Worm (Caenorhabditis elegans): Measurements from ENCODE around the gene acr-18.

DNA sequence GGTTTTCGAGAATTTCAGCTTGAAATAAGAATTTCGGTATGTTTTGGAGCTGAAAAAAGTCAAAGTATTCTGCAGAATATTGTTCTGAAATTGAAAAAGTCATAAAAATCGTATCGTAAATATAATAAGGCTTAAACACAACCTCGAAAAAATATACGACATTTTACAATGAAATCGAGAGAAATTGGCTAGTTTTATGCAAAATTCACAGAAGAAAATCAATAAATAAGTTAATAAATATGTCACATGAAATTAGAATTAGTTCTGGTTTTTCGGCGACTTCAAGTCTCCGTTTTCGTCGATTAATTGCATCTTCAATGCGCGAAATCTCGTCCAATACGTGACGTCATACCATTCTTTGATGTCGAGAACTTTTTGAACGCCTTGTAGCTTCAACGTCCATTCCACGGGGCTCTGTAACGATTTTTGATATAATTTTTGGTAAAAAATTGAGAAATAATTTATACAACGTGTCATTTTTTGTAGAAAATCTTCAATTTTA is 18.5 kb upstream of the acr-18 start, which contains the start of gene atx-3:
- TF ChIP-seq gei-17 (GFP tag; optimal IDR thresholded peaks at IDR 0.05), result no peak
- TF ChIP-seq snpc-4 (GFP tag; optimal IDR thresholded peaks at IDR 0.05), result no peak
- no peak for TF ChIP-seq snpc-4 (tag; optimal IDR thresholded peaks at IDR 0.05)
